Fruit fly (Drosophila melanogaster) whole organism, embryonic: ENCODE measurements around the gene CG11131.

Experiments
- Bteb2 ChIP-seq: fragments of 200-800 bp; sonication (Bioruptor generic); optimal IDR thresholded peaks from 2 replicates; lab custom pipeline; 2016; ENCODE audit warnings: missing biosample characterization, missing genetic modification characterization
- CG10267 ChIP-seq: fragments of 200-800 bp; sonication (Bioruptor generic); optimal IDR thresholded peaks from 2 replicates; lab custom pipeline; 2018; ENCODE audit warnings: missing biosample characterization, mild to moderate bottlenecking, missing genetic modification characterization, moderate library complexity
- CG3838 ChIP-seq: fragments of 200-800 bp; sonication (Bioruptor generic); optimal IDR thresholded peaks from 3 replicates; lab custom pipeline; 2016; ENCODE audit warnings: missing biosample characterization, missing genetic modification characterization
- CG7987 ChIP-seq: fragments of 200-800 bp; sonication (Bioruptor generic); optimal IDR thresholded peaks from 2 replicates; lab custom pipeline; 2018; ENCODE audit warnings: missing biosample characterization, mild to moderate bottlenecking, missing genetic modification characterization, moderate library complexity
- CG9797 ChIP-seq: fragments of 200-800 bp; sonication (Bioruptor generic); optimal IDR thresholded peaks from 3 replicates; lab custom pipeline; 2018; ENCODE audit warnings: missing biosample characterization, mild to moderate bottlenecking, missing genetic modification characterization
- br ChIP-seq: fragments of >200 bp; optimal IDR thresholded peaks from 2 replicates; lab custom pipeline; 2017
- ken ChIP-seq: fragments of 200-800 bp; sonication (Bioruptor generic); IDR thresholded peaks from 3 replicates; pipeline ENCODE4 v1.3.6; 2022; ENCODE audit warnings: missing biosample characterization, missing genetic modification characterization
- sqz ChIP-seq: fragments of 200-800 bp; sonication (Bioruptor generic); optimal IDR thresholded peaks from 3 replicates; lab custom pipeline; 2018; ENCODE audit warnings: missing biosample characterization, mild to moderate bottlenecking, missing genetic modification characterization
- unc-4 ChIP-seq: fragments of 200-800 bp; sonication (Bioruptor generic); IDR thresholded peaks from 2 replicates; pipeline ENCODE4 v1.3.6; 2022; ENCODE audit warnings: missing biosample characterization, missing genetic modification characterization; ENCODE audit not compliant: partially characterized antibody

- TF ChIP-seq unc-4 (GFP tag; lab: Robert Waterston, UW) (peak; percentile 57), br (lab: Kevin White, UChicago) (no peak), CG7987 (GFP tag; lab: Kevin White, UChicago) (peak; percentile 92), CG9797 (GFP tag; lab: Kevin White, UChicago) (peak; percentile 50), CG3838 (GFP tag; lab: Kevin White, UChicago) (peak; percentile 85), sqz (GFP tag; lab: Kevin White, UChicago) (no peak), Bteb2 (GFP tag; lab: Kevin White, UChicago) (peak; percentile 67), ken (GFP tag; lab: Robert Waterston, UW) (peak; percentile 91), CG10267 (tag; lab: Kevin White, UChicago) (peak; percentile 99)
These were observed 35.0 kb upstream of the CG11131 start, which contains the start of gene CG33169 for dm6 chr3L:22863367-22864078.
